Worm (Caenorhabditis elegans): Measurements from ENCODE around the gene ZC190.7.
A peak's percentile ranks its signal among the peaks of the same experiment; 100 is the strongest.

Gene ZC190.7

ce11 chrV:8653080-8653821, 33.4 kb downstream of the ZC190.7 start (continued):
- TF ChIP-seq hpl-2 (GFP tag; optimal IDR thresholded peaks at IDR 0.05) (no peak), lin-35 (GFP tag; optimal IDR thresholded peaks at IDR 0.05) (peak in 1 of 2 experiments; percentile 5), aha-1 (tag; optimal IDR thresholded peaks at IDR 0.05) (no peak), pax-3 (tag; optimal IDR thresholded peaks at IDR 0.05) (no peak), nhr-76 (tag; optimal IDR thresholded peaks at IDR 0.05) (no peak), skn-1 (tag; optimal IDR thresholded peaks at IDR 0.05) (no peak), fkh-4 (tag; optimal IDR thresholded peaks at IDR 0.05; ENCODE audit: borderline replicate concordance) (no peak), nhr-237 (tag; optimal IDR thresholded peaks at IDR 0.05) (no peak), vab-15 (tag; optimal IDR thresholded peaks at IDR 0.05) (no peak), jun-1 (tag; optimal IDR thresholded peaks at IDR 0.05) (no peak), sptf-1 (tag; optimal IDR thresholded peaks at IDR 0.05) (no peak), nhr-11 (tag; optimal IDR thresholded peaks at IDR 0.05) (no peak), nhr-28 (tag; optimal IDR thresholded peaks at IDR 0.05) (no peak), ceh-88 (GFP tag; IDR thresholded peaks at IDR 0.05) (no peak), nhr-77 (tag; optimal IDR thresholded peaks at IDR 0.05) (no peak), lin-39 (tag; optimal IDR thresholded peaks at IDR 0.05) (no peak), mab-9 (GFP tag; IDR thresholded peaks at IDR 0.05) (no peak)

- TF ChIP-seq rnt-1 (tag; optimal IDR thresholded peaks at IDR 0.05) (peak; percentile 38), blmp-1 (tag; optimal IDR thresholded peaks at IDR 0.05) (peak; percentile 82), elt-3 (tag; optimal IDR thresholded peaks at IDR 0.05) (peak in 1 of 6 experiments; percentile 14), xbp-1 (tag; optimal IDR thresholded peaks at IDR 0.05) (peak; percentile 54), nhr-20 (tag; optimal IDR thresholded peaks at IDR 0.05) (peak; percentile 43), nhr-85 (tag) (peak; percentile 92), mep-1 (tag; optimal IDR thresholded peaks at IDR 0.05) (peak; percentile 18), zag-1 (tag; optimal IDR thresholded peaks at IDR 0.05) (no peak), lin-14 (GFP tag; optimal IDR thresholded peaks at IDR 0.05) (peak; percentile 58), irx-1 (tag; optimal IDR thresholded peaks at IDR 0.05) (peak; percentile 23), snu-23 (GFP tag; optimal IDR thresholded peaks at IDR 0.05) (peak; percentile 32), nhr-90 (tag; optimal IDR thresholded peaks at IDR 0.05; ENCODE audit: poor library complexity) (no peak), aly-2 (tag; optimal IDR thresholded peaks at IDR 0.05) (no peak), grh-1 (GFP tag; IDR thresholded peaks at IDR 0.05) (0 out of 2 replicates have a peak, but pooled peaks have one; percentile 6), nhr-71 (tag; optimal IDR thresholded peaks at IDR 0.05) (peak; percentile 22)
Measured at ce11 chrV:8652177-8652576, 34.5 kb downstream of the ZC190.7 start.

- no peak for TF ChIP-seq ceh-63 (GFP tag; optimal IDR thresholded peaks at IDR 0.05)
- TF ChIP-seq elt-2 (tag; optimal IDR thresholded peaks at IDR 0.05), result peak; percentile 98
- TF ChIP-seq nhr-20 (tag; optimal IDR thresholded peaks at IDR 0.05), result peak; percentile 17
- TF ChIP-seq ama-1 (optimal IDR thresholded peaks at IDR 0.05), result no peak
- no peak for TF ChIP-seq lir-3 (tag; optimal IDR thresholded peaks at IDR 0.05; ENCODE audit: poor library complexity)
- TF ChIP-seq tlp-1 (tag; optimal IDR thresholded peaks at IDR 0.05), result peak; percentile 71
- TF ChIP-seq jun-1 (tag; optimal IDR thresholded peaks at IDR 0.05), result peak; percentile 58
- peak in 1 of 2 experiments; percentile 32 for TF ChIP-seq lin-35 (GFP tag; optimal IDR thresholded peaks at IDR 0.05)
- no peak for TF ChIP-seq isw-1 (GFP tag; IDR thresholded peaks at IDR 0.05)
- no peak for TF ChIP-seq efl-1 (optimal IDR thresholded peaks at IDR 0.05)
- TF ChIP-seq efl-1 (GFP tag; optimal IDR thresholded peaks at IDR 0.05 in 1 of 2), result peak in 1 of 2 experiments; percentile 72
- TF ChIP-seq lin-14 (GFP tag; optimal IDR thresholded peaks at IDR 0.05), result peak; percentile 41
- no peak for TF ChIP-seq hlh-4 (tag; optimal IDR thresholded peaks at IDR 0.05)
- no peak for TF ChIP-seq pqm-1 (tag; optimal IDR thresholded peaks at IDR 0.05)
Measured at ce11 chrV:8651007-8651711, 35.5 kb downstream of the ZC190.7 start.
